Fruit fly (Drosophila melanogaster) whole organism, embryonic: ENCODE measurements around the gene CG16865.

Experiments used
- Asciz ChIP-seq: fragments of 200-800 bp; sonication (Bioruptor generic); optimal IDR thresholded peaks from 2 replicates; lab custom pipeline; 2017; ENCODE audit warnings: missing biosample characterization, mild to moderate bottlenecking, missing genetic modification characterization, missing genetic modification reagents
- C15 ChIP-seq: fragments of 200-800 bp; sonication (Bioruptor generic); IDR thresholded peaks from 3 replicates; pipeline ENCODE4 v1.3.6; 2022; ENCODE audit warnings: missing biosample characterization, missing genetic modification characterization
- CG10274 ChIP-seq: fragments of 200-800 bp; sonication (Bioruptor generic); optimal IDR thresholded peaks from 3 replicates; lab custom pipeline; 2017; ENCODE audit warnings: missing biosample characterization, mild to moderate bottlenecking, missing genetic modification characterization
- CG10654 ChIP-seq: fragments of 200-800 bp; sonication (Bioruptor generic); optimal IDR thresholded peaks from 2 replicates; lab custom pipeline; 2016; ENCODE audit warnings: missing biosample characterization, missing genetic modification characterization
- CG10979 ChIP-seq: fragments of 200-800 bp; sonication (Bioruptor generic); optimal IDR thresholded peaks from 2 replicates; lab custom pipeline; 2018; ENCODE audit warnings: missing biosample characterization, mild to moderate bottlenecking, missing genetic modification characterization, moderate library complexity
- CG12155 ChIP-seq: fragments of 200-800 bp; sonication (Bioruptor generic); optimal IDR thresholded peaks from 3 replicates; lab custom pipeline; 2016; ENCODE audit warnings: missing biosample characterization, missing genetic modification characterization
- CG12219 ChIP-seq: fragments of 200-800 bp; sonication (Bioruptor generic); optimal IDR thresholded peaks from 3 replicates; lab custom pipeline; 2018; ENCODE audit warnings: missing biosample characterization, mild to moderate bottlenecking, missing genetic modification characterization
- CG12236 ChIP-seq: fragments of 200-800 bp; sonication (Bioruptor generic); optimal IDR thresholded peaks from 2 replicates; lab custom pipeline; 2016; ENCODE audit warnings: missing biosample characterization, missing genetic modification characterization
- CG12299 ChIP-seq: fragments of 200-800 bp; sonication (Bioruptor generic); optimal IDR thresholded peaks from 2 replicates; lab custom pipeline; 2018; ENCODE audit warnings: missing biosample characterization, mild to moderate bottlenecking, missing genetic modification characterization
- CG13287 ChIP-seq: fragments of 200-800 bp; sonication (Bioruptor generic); IDR thresholded peaks from 2 replicates; pipeline ENCODE4 v1.3.6; 2022; ENCODE audit warnings: missing biosample characterization, missing genetic modification characterization; ENCODE audit not compliant: partially characterized antibody
- CG15073 ChIP-seq: fragments of 200-800 bp; sonication (Bioruptor generic); optimal IDR thresholded peaks from 2 replicates; lab custom pipeline; 2016; ENCODE audit warnings: missing biosample characterization, missing genetic modification characterization
- CG15269 ChIP-seq: fragments of 200-800 bp; sonication (Bioruptor generic); optimal IDR thresholded peaks from 2 replicates; lab custom pipeline; 2018; ENCODE audit warnings: missing biosample characterization, mild to moderate bottlenecking, missing genetic modification characterization, moderate library complexity
- CG1603 ChIP-seq: fragments of 200-800 bp; sonication (Bioruptor generic); optimal IDR thresholded peaks from 2 replicates; lab custom pipeline; 2019; ENCODE audit warnings: missing biosample characterization, mild to moderate bottlenecking, missing genetic modification characterization, moderate library complexity
- CG16779 ChIP-seq: fragments of 200-800 bp; sonication (Bioruptor generic); IDR thresholded peaks from 2 replicates; pipeline ENCODE4 v1.3.6; 2022; ENCODE audit warnings: missing biosample characterization, missing genetic modification characterization
- CG17361 ChIP-seq: fragments of 200-800 bp; sonication (Bioruptor generic); IDR thresholded peaks from 3 replicates; pipeline ENCODE4 v1.3.6; 2022; ENCODE audit warnings: missing biosample characterization, missing genetic modification characterization
- CG18599 ChIP-seq: fragments of 200-800 bp; sonication (Bioruptor generic); optimal IDR thresholded peaks from 3 replicates; lab custom pipeline; 2017; ENCODE audit warnings: missing biosample characterization, missing genetic modification characterization, mild to moderate bottlenecking, moderate library complexity, missing genetic modification reagents
- CG3995 ChIP-seq: fragments of 200-800 bp; sonication (Bioruptor generic); optimal IDR thresholded peaks from 3 replicates; lab custom pipeline; 2016; ENCODE audit warnings: missing biosample characterization, missing genetic modification characterization
- CG4328 ChIP-seq: fragments of 200-800 bp; sonication (Bioruptor generic); optimal IDR thresholded peaks from 3 replicates; lab custom pipeline; 2017; ENCODE audit warnings: missing biosample characterization, missing genetic modification reagents, missing genetic modification characterization
- CG4854 ChIP-seq: fragments of 200-800 bp; sonication (Bioruptor generic); optimal IDR thresholded peaks from 2 replicates; lab custom pipeline; 2016; ENCODE audit warnings: missing biosample characterization, missing genetic modification characterization, inconsistent platforms
- CG5180 ChIP-seq: fragments of 200-800 bp; sonication (Bioruptor generic); optimal IDR thresholded peaks from 3 replicates; lab custom pipeline; 2017; ENCODE audit warnings: missing biosample characterization, missing genetic modification characterization, mild to moderate bottlenecking, moderate library complexity, missing genetic modification reagents
- CG6175 ChIP-seq: fragments of 200-800 bp; sonication (Bioruptor generic); IDR thresholded peaks from 3 replicates; pipeline ENCODE4 v1.3.6; 2022; ENCODE audit warnings: missing biosample characterization, missing genetic modification characterization
- CG6813 ChIP-seq: fragments of 200-800 bp; sonication (Bioruptor generic); optimal IDR thresholded peaks from 2 replicates; lab custom pipeline; 2017; ENCODE audit warnings: missing biosample characterization, missing genetic modification characterization, mild to moderate bottlenecking, moderate library complexity, missing genetic modification reagents
- CG6854 ChIP-seq: fragments of 200-800 bp; sonication (Bioruptor generic); optimal IDR thresholded peaks from 3 replicates; lab custom pipeline; 2017; ENCODE audit warnings: missing biosample characterization, mild to moderate bottlenecking, missing genetic modification characterization
- CG7556 ChIP-seq: fragments of 200-800 bp; sonication (Bioruptor generic); optimal IDR thresholded peaks from 2 replicates; lab custom pipeline; 2017; ENCODE audit warnings: missing biosample characterization, mild to moderate bottlenecking, missing genetic modification characterization
- CG7987 ChIP-seq: fragments of 200-800 bp; sonication (Bioruptor generic); optimal IDR thresholded peaks from 2 replicates; lab custom pipeline; 2018; ENCODE audit warnings: missing biosample characterization, mild to moderate bottlenecking, missing genetic modification characterization, moderate library complexity
- D19B ChIP-seq: fragments of 200-800 bp; sonication (Bioruptor generic); optimal IDR thresholded peaks from 2 replicates; lab custom pipeline; 2017; ENCODE audit warnings: missing biosample characterization, mild to moderate bottlenecking, missing genetic modification characterization
- Dip3 ChIP-seq: fragments of 200-800 bp; sonication (Bioruptor generic); optimal IDR thresholded peaks from 3 replicates; lab custom pipeline; 2016; ENCODE audit warnings: missing biosample characterization, missing genetic modification characterization
- Doc2 ChIP-seq: fragments of 200-800 bp; sonication (Bioruptor generic); IDR thresholded peaks from 2 replicates; pipeline ENCODE4 v1.3.6; 2022; ENCODE audit warnings: missing biosample characterization, missing genetic modification characterization
- Hsf ChIP-seq: fragments of 200-800 bp; sonication (Bioruptor generic); optimal IDR thresholded peaks from 3 replicates; lab custom pipeline; 2016; ENCODE audit warnings: missing biosample characterization, missing genetic modification characterization
- Kr ChIP-seq: fragments of 200-800 bp; sonication (Bioruptor generic); optimal IDR thresholded peaks from 2 replicates; lab custom pipeline; 2017; ENCODE audit warnings: missing biosample characterization, mild to moderate bottlenecking, missing genetic modification characterization
- Opbp ChIP-seq: fragments of 200-800 bp; sonication (Bioruptor generic); IDR thresholded peaks from 3 replicates; pipeline ENCODE4 v1.3.6; 2022; ENCODE audit warnings: missing biosample characterization, missing genetic modification characterization; ENCODE audit not compliant: partially characterized antibody
- Pdp1 ChIP-seq, 2 experiments: fragments of 200-800 bp; sonication (Bioruptor generic); optimal IDR thresholded peaks; 3 replicates each; lab custom pipeline; 2016; ENCODE audit warnings: missing biosample characterization in 2 of 2, missing genetic modification characterization in 2 of 2, mild to moderate bottlenecking in 1 of 2, moderate library complexity in 1 of 2
- Sox102F ChIP-seq: fragments of 200-800 bp; sonication (Bioruptor generic); optimal IDR thresholded peaks from 2 replicates; lab custom pipeline; 2018; ENCODE audit warnings: missing biosample characterization, mild to moderate bottlenecking, missing genetic modification characterization, moderate library complexity
- Trl ChIP-seq, 3 experiments: fragments of >200 bp in 2 of 3; fragments of 200-800 bp in 1 of 3; sonication (Bioruptor generic) in 1 of 3; optimal IDR thresholded peaks; 2 replicates in 1 of 3; 3 replicates in 2 of 3; lab custom pipeline; 2016 to 2017; ENCODE audit warnings: missing biosample characterization in 1 of 3, missing genetic modification characterization in 1 of 3
- bab2 ChIP-seq: fragments of 200-800 bp; sonication (Bioruptor generic); optimal IDR thresholded peaks from 2 replicates; lab custom pipeline; 2016; ENCODE audit warnings: missing biosample characterization, missing genetic modification characterization
- bcd ChIP-seq: fragments of 200-800 bp; sonication (Bioruptor generic); optimal IDR thresholded peaks from 2 replicates; lab custom pipeline; 2017; ENCODE audit warnings: missing biosample characterization, mild to moderate bottlenecking, missing genetic modification characterization
- crol ChIP-seq: fragments of 200-800 bp; sonication (Bioruptor generic); IDR thresholded peaks from 2 replicates; pipeline ENCODE4 v1.3.6; 2022; ENCODE audit warnings: missing biosample characterization, missing genetic modification characterization
- ems ChIP-seq: fragments of 200-800 bp; sonication (Bioruptor generic); optimal IDR thresholded peaks from 3 replicates; lab custom pipeline; 2016; ENCODE audit warnings: missing biosample characterization, missing genetic modification characterization
- ftz-f1 ChIP-seq: fragments of 200-800 bp; sonication (Bioruptor generic); optimal IDR thresholded peaks from 2 replicates; lab custom pipeline; 2016; ENCODE audit warnings: missing biosample characterization, missing genetic modification characterization
- gem ChIP-seq: fragments of 200-800 bp; sonication (Bioruptor generic); optimal IDR thresholded peaks from 2 replicates; lab custom pipeline; 2019; ENCODE audit warnings: missing biosample characterization, mild to moderate bottlenecking, missing genetic modification characterization, moderate library complexity
- lola ChIP-seq, 3 experiments: fragments of >200 bp in 2 of 3; fragments of 200-800 bp in 1 of 3; sonication (Bioruptor generic) in 1 of 3; optimal IDR thresholded peaks; 2 replicates each; lab custom pipeline; 2017 to 2019; ENCODE audit warnings: missing biosample characterization in 3 of 3, missing genetic modification characterization in 3 of 3, mild to moderate bottlenecking in 1 of 3, moderate library complexity in 1 of 3
- lov ChIP-seq, 2 experiments: fragments of 200-800 bp in 1 of 2; fragments of >200 bp in 1 of 2; sonication (Bioruptor generic) in 1 of 2; IDR thresholded peaks in 1 of 2; optimal IDR thresholded peaks in 1 of 2; 2 replicates in 1 of 2; 3 replicates in 1 of 2; pipeline versions ENCODE4 v1.3.6 to Lab custom; 2017 to 2022; ENCODE audit warnings: missing biosample characterization in 1 of 2, missing genetic modification characterization in 1 of 2
- run ChIP-seq: fragments of 200-800 bp; sonication (Bioruptor generic); optimal IDR thresholded peaks from 3 replicates; lab custom pipeline; 2018; ENCODE audit warnings: missing biosample characterization, mild to moderate bottlenecking, missing genetic modification characterization
- sr ChIP-seq: fragments of 200-800 bp; sonication (Bioruptor generic); IDR thresholded peaks from 3 replicates; pipeline ENCODE4 v1.3.6; 2022; ENCODE audit warnings: missing biosample characterization, missing genetic modification characterization
- toy ChIP-seq: fragments of 200-800 bp; sonication (Bioruptor generic); IDR thresholded peaks from 2 replicates; pipeline ENCODE4 v1.3.6; 2022; ENCODE audit warnings: missing biosample characterization, missing genetic modification characterization
- vvl ChIP-seq: fragments of 200-800 bp; sonication (Bioruptor generic); IDR thresholded peaks from 2 replicates; pipeline ENCODE4 v1.3.6; 2022; ENCODE audit warnings: missing biosample characterization, missing genetic modification characterization
- wek ChIP-seq: fragments of 200-800 bp; sonication (Bioruptor generic); optimal IDR thresholded peaks from 3 replicates; lab custom pipeline; 2018; ENCODE audit warnings: missing biosample characterization, mild to moderate bottlenecking, missing genetic modification characterization, moderate library complexity
- z ChIP-seq: fragments of 200-800 bp; sonication (Bioruptor generic); IDR thresholded peaks from 3 replicates; pipeline ENCODE4 v1.3.6; 2022; ENCODE audit warnings: missing biosample characterization, missing genetic modification characterization
- zen ChIP-seq: fragments of 200-800 bp; sonication (Bioruptor generic); optimal IDR thresholded peaks from 3 replicates; lab custom pipeline; 2018; ENCODE audit warnings: missing biosample characterization, mild to moderate bottlenecking, missing genetic modification characterization, moderate library complexity

Gene CG16865

dm6 chr2L:13839744-13840151, 28.4 kb downstream of the CG16865 start (continued):
- TF ChIP-seq CG12299 (tag; lab: Kevin White, UChicago) = peak; percentile 72
- peak; percentile 68 for TF ChIP-seq CG10654 (GFP tag; lab: Kevin White, UChicago)
- TF ChIP-seq Asciz (GFP tag; lab: Kevin White, UChicago) = peak; percentile 76
- TF ChIP-seq CG7987 (GFP tag; lab: Kevin White, UChicago) = no peak
- peak; percentile 84 for TF ChIP-seq CG12155 (GFP tag; lab: Kevin White, UChicago)
- TF ChIP-seq CG13287 (GFP tag; lab: Robert Waterston, UW) = no peak
- no peak for TF ChIP-seq Kr (GFP tag; lab: Kevin White, UChicago)
- peak; percentile 92 for TF ChIP-seq gem (tag; lab: Kevin White, UChicago)
- TF ChIP-seq bcd = peak; percentile 83
- TF ChIP-seq CG10274 (GFP tag; lab: Kevin White, UChicago) = peak; percentile 23
- peak; percentile 81 for TF ChIP-seq CG18599 (GFP tag; lab: Kevin White, UChicago)
- TF ChIP-seq CG3995 (GFP tag; lab: Kevin White, UChicago) = peak; percentile 17
- TF ChIP-seq run (tag; lab: Kevin White, UChicago) = peak; percentile 89
- 0 out of 2 replicates have a peak, but pooled peaks have one; percentile 45 for TF ChIP-seq crol (GFP tag; lab: Robert Waterston, UW)
- no peak for TF ChIP-seq ftz-f1 (GFP tag; lab: Kevin White, UChicago)
- TF ChIP-seq Hsf (GFP tag; lab: Kevin White, UChicago) = peak; percentile 92
- TF ChIP-seq Sox102F (GFP tag; lab: Kevin White, UChicago) = peak; percentile 90
- TF ChIP-seq wek = peak; percentile 32
- peak; percentile 68 for TF ChIP-seq Dip3 (GFP tag; lab: Kevin White, UChicago)
- peak; percentile 89 for TF ChIP-seq CG17361 (GFP tag; lab: Robert Waterston, UW)
- TF ChIP-seq toy (GFP tag; lab: Robert Waterston, UW) = 0 out of 2 replicates have a peak, but pooled peaks have one; percentile 26
- TF ChIP-seq Opbp = no peak
- TF ChIP-seq CG6175 (GFP tag; lab: Robert Waterston, UW) = no peak
- TF ChIP-seq Doc2 (GFP tag; lab: Robert Waterston, UW) = no peak
- TF ChIP-seq CG16779 (GFP tag; lab: Robert Waterston, UW) = no peak
- TF ChIP-seq CG12236 = peak; percentile 37
- TF ChIP-seq CG12219 = peak; percentile 72
- TF ChIP-seq lola (GFP tag; optimal IDR thresholded peaks at IDR 0.05; lab: Kevin White, UChicago) = peak in 1 of 3 experiments; percentile 79
- no peak for TF ChIP-seq Trl (optimal IDR thresholded peaks at IDR 0.05; lab: Kevin White, UChicago)
- TF ChIP-seq Trl (GFP tag; optimal IDR thresholded peaks at IDR 0.05; lab: Kevin White, UChicago) = peak; percentile 62
- TF ChIP-seq CG15073 = no peak
- peak; percentile 39 for TF ChIP-seq D19B (GFP tag; lab: Kevin White, UChicago)
- TF ChIP-seq CG4328 (GFP tag; lab: Kevin White, UChicago) = peak; percentile 43
- TF ChIP-seq sr (GFP tag; lab: Robert Waterston, UW) = no peak
- peak; percentile 59 for TF ChIP-seq CG5180 (GFP tag; lab: Kevin White, UChicago)
- TF ChIP-seq z (GFP tag; lab: Robert Waterston, UW) = no peak
- TF ChIP-seq zen (tag; lab: Kevin White, UChicago) = peak; percentile 60
- TF ChIP-seq CG7556 (GFP tag; lab: Kevin White, UChicago) = peak; percentile 87
- peak; percentile 71 for TF ChIP-seq vvl
- TF ChIP-seq CG6854 (GFP tag; lab: Kevin White, UChicago) = peak; percentile 2
- peak; percentile 40 for TF ChIP-seq ems (GFP tag; lab: Kevin White, UChicago)
- peak; percentile 11 for TF ChIP-seq CG1603 (tag; lab: Kevin White, UChicago)
- peak; percentile 64 for TF ChIP-seq bab2 (GFP tag; lab: Kevin White, UChicago)
- TF ChIP-seq Pdp1 (GFP tag; optimal IDR thresholded peaks at IDR 0.05; lab: Kevin White, UChicago) = peak; percentile 73 to 76
- peak; percentile 81 for TF ChIP-seq CG4854 (GFP tag; lab: Kevin White, UChicago)
- TF ChIP-seq CG10979 = peak; percentile 85
- TF ChIP-seq C15 = no peak
- TF ChIP-seq CG6813 (GFP tag; lab: Kevin White, UChicago) = peak; percentile 37
- no peak for TF ChIP-seq lov (optimal IDR thresholded peaks at IDR 0.05; lab: Kevin White, UChicago)
- TF ChIP-seq lov (GFP tag; IDR thresholded peaks at IDR 0.05; lab: Robert Waterston, UW) = no peak
- peak; percentile 84 for TF ChIP-seq CG15269
